Worm (Caenorhabditis elegans): ENCODE measurements around the gene Y69A2AR.1.

- TF ChIP-seq flt-1 (GFP tag; IDR thresholded peaks at IDR 0.05) = no peak
- no peak for TF ChIP-seq ztf-29 (GFP tag; IDR thresholded peaks at IDR 0.05)
- TF ChIP-seq ref-1 (GFP tag; conservative IDR thresholded peaks at IDR 0.05) = no peak
- TF ChIP-seq cog-1 (tag; optimal IDR thresholded peaks at IDR 0.05) = no peak
- TF ChIP-seq ztf-23 (GFP tag; IDR thresholded peaks at IDR 0.05) = no peak
Observed at ce11 chrIV:2665388-2665978, 1.4 kb upstream of the Y69A2AR.1 start.

All from whole organism, midembryonic.